Fruit fly (Drosophila melanogaster): ENCODE results near the gene CG8630.

The CG8630 gene

DNA sequence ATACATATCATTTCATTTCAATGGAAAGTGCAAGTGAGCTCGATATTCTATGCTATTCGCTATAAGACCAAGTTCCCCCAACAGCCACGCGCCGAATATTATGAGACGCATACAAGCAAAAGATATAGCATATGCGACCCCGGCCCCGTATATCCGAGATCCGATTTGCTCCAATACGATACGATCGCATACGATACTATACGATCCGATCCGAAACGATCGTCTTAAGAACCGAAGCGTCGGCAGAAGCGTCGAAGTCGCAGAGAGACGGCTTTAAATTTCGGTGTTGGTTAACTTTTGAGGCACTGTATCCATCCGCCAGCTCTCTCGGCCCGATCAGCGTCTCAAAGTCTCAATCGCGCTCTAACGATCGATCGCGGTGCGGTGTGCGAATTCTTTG is at the start of gene CG8630:
TSS of gene CG8630 (plus strand) at position 303 of the 400 bp plus-strand sequence.
- no peak for TF ChIP-seq CG17801 (GFP tag; optimal IDR thresholded peaks at IDR 0.05; ENCODE audit: partially characterized antibody)

DNA sequence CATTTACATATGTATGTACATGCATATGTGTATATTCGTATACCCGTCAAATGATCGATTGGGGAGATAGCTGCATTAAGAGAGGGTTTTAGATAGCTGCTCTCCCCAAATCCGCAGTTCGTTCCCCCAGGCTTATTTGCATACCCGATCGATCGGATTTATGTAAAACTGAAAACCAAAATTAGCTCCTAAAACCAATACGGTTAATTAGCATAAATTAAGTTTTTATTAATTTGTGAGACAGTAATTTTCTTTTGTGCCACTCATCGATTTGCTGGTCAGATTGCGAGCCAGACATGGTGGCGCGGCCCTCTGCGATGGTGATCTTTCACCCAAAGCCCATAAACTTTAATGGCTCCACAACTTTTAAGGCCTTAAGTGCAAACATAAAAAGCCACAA is 48.3 kb upstream of the CG8630 start:
- no peak for TF ChIP-seq CG17801 (GFP tag; optimal IDR thresholded peaks at IDR 0.05; ENCODE audit: partially characterized antibody)

DNA sequence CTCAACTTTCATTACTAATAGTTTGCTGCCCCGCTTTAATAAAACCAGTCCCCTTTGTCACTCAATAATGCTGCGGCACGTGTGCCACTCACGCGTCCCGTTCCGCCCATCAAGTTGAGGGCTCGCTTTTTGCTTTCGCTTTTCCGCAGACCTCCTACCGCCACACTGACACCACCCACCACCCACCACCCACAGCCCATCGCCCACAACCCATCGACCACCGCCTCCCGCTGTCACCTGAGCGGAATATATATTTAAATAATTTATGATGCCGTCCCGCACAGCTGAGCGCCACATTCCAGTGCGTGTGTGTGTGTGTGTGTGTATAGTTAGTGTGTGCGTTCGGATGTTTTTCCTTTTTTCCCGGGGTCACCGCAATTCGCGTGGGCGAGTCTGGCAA is 37.8 kb upstream of the CG8630 start:
- no peak for TF ChIP-seq CG17801 (GFP tag; optimal IDR thresholded peaks at IDR 0.05; ENCODE audit: partially characterized antibody)

DNA sequence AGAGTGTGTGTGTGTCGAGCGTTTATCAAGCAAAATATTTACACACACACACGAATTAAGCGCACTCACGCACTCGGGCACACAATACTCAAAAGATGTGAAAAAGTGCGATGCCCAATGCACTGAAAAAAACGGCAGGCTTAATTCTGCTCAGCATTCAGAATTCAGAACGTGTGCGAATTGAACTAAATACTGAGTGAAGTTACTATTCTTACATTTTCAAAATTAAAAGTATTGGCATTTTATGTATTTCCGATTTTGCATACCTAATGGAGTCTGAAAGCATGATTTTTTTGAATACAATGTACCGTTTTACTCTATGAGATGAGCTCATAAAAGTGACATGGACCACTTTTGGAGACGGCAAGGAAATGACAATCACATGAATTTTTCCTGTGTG is 22.4 kb upstream of the CG8630 start:
- no peak for TF ChIP-seq CG17801 (GFP tag; optimal IDR thresholded peaks at IDR 0.05; ENCODE audit: partially characterized antibody)

DNA sequence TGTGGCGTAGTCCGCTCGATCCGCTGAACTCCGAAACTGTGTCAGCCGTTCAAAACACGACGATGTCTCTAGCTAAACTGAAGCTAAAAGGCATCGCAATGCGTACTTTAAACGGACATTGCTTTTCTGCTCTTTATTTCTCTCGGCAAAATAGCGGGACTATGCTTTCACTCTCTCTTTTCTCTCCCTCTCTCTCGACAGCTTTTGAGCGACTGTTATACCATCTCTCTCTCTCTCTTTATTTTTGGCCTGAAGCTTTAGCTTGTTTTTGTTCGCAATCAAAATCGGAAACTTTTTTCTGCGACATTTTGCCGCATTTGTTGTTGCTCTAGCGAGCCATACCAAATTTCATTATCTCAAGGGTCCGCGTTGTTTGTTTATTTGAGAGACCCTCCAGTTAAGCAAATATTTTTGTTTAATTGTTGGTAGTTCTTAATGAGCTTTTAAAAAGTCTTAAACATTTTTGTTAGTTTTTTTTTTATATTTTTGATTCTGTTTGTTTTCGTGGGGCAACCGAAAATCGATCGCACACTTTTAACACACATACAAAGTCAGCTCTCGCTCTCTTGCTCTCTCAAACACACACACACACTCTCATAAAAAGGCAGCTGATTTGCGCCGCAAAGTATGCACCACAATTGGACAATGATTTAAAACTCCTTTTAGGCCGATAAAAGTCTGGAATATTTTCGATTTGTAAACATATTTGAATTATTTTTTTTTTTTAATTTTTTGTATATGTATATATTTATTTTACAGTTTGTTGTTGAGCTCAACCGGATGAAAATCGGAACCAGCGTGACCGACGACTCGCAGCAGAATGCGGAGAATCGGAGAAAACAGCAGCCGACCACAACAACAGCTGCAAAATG is 20.6 kb upstream of the CG8630 start, which contains the start of gene Ace:
TSS of gene Ace (minus strand) at position 822 of the 872 bp plus-strand sequence.
- TF ChIP-seq CG17801 (GFP tag; optimal IDR thresholded peaks at IDR 0.05; ENCODE audit: partially characterized antibody) = no peak

DNA sequence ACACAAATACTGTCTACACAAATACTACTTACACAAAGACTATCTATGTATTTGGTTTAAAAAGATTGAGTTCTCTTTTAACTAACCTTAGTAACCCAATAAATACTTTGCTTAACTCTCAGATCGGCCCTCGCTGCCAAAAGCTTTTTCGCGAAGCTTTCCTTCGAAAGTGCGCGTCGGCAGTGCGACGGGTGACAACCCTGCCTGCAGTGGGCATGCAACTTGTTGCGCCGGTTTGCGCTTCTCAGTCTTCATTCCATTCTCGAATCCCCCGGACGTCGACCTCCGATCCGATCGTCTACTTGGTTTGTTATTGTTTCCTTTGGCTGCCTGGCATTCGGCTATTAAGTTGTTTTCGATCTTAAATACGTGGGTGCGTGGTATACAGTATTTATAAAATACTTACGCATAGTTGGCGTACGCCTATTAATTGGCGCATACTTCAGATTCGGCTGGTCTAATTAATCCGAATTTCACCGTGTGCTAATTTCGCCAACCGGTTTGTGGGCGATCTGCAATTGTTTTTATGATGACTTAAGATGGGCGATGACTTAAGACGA is 19.3 kb upstream of the CG8630 start, which contains the start of gene CG11686:
TSS of gene CG11686 (plus strand) at position 243 of the 560 bp plus-strand sequence.
- TF ChIP-seq CG17801 (GFP tag; optimal IDR thresholded peaks at IDR 0.05; ENCODE audit: partially characterized antibody) = peak; percentile 16

DNA sequence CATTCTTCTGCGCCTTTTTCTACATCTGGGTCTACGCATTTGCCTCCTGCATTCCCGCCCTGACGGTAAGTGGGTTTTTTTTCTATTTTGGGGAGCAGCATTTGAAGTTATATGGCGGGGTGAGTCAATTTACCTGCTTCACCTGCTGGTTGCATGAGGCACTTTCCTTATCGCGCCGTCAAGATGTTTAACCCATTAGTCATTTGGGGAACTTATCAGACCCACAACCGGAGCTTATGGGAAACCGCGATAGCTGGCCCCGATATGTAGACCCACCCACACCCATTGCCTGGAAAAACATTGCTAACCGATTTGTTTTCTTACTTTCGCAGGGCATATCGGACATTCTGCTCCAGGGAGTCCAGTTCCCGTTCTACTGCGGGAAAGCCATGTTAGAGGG is 17.8 kb upstream of the CG8630 start:
- no peak for TF ChIP-seq CG17801 (GFP tag; optimal IDR thresholded peaks at IDR 0.05; ENCODE audit: partially characterized antibody)

DNA sequence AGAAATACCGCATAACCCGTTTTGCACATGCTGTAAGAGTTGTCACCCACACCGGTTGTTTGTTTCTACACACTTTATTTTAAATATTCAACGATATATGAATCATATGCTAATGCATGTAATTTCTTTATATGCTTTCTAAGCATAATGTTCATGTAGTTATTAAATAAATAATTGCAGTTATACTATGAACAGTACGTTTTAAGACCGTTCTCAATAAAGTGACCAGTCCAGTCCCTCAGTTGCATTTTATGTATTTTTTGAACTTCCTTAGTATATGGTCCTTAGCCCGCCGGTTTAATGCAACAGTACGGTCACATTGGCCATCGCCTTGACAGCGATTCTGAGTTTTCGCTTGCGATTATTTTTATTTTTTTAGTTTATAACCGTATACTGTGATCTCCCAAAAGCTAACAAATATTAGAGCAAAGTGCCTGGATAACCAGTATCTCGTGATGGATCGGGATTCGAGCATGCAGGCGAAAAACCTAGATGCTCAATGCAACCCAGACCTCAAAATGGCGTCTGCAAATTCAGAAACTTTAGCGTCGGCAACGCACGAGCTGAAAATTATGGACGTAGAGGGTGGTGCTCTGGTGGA is 15.4 kb upstream of the CG8630 start, which contains the start of gene Ravus:
TSS of gene Ravus (minus strand) at position 1 of the 601 bp plus-strand sequence.
- peak; percentile 10 for TF ChIP-seq CG17801 (GFP tag; optimal IDR thresholded peaks at IDR 0.05; ENCODE audit: partially characterized antibody)

DNA sequence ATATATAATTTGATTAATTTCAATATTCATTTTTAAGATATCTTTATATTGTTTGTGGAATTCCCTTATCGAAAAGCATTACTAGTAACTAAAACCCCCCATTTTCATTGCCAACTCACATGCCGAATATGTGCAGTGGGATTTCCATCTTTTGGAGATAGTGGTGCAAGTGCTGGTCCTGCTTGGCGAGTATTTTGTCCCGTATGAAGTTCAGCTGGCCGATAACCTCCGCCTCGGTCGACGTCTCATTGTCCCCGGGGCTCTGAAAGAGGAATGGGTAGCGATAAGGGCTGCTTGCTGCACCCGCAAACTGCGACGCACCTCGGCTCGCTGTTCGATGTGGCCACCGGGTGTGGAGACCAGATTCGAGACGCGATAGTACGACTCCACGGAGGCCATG is 8.9 kb upstream of the CG8630 start:
- TF ChIP-seq CG17801 (GFP tag; optimal IDR thresholded peaks at IDR 0.05; ENCODE audit: partially characterized antibody) = no peak

DNA sequence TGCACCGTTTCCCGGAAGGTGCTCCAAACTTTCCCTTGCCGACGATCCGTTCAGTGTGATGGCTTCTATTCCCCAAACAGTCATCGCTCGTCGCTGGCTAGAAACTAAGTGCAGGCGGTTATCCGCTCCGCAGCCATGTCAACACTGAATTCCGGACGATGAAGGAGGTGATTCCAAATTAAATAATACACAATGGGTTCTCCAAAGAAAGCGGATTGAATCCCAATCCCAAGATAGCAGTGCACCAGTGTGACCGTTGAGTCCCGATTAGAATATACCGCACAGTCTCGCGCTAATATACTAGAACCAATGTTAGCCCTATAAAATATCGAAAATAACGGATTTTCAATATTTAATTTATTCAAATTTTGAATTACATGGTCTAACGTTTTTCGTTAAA is 7.8 kb upstream of the CG8630 start, which contains the start of gene TBC1D5:
TSS of gene TBC1D5 (minus strand) at position 254 of the 400 bp plus-strand sequence.
- peak; percentile 10 for TF ChIP-seq CG17801 (GFP tag; optimal IDR thresholded peaks at IDR 0.05; ENCODE audit: partially characterized antibody)

DNA sequence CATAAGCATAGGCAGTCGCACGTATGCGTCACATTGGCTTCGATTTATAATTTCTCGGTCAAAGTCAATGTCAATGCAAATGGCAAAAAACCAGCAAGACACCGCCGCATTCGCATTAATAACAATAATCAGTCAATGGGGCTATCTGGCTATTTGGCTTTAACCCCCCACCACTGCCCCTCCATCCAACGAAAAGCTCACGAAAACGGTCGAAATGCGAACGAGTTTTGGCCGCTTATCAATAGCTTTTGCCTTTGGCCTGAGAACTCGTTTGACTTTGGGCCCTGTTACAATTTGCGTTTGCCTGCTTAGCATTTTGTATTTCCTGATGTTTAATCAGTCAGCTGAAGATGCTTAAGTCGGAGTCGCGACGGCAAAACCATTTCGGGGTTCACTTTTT is 6.1 kb upstream of the CG8630 start:
- no peak for TF ChIP-seq CG17801 (GFP tag; optimal IDR thresholded peaks at IDR 0.05; ENCODE audit: partially characterized antibody)

DNA sequence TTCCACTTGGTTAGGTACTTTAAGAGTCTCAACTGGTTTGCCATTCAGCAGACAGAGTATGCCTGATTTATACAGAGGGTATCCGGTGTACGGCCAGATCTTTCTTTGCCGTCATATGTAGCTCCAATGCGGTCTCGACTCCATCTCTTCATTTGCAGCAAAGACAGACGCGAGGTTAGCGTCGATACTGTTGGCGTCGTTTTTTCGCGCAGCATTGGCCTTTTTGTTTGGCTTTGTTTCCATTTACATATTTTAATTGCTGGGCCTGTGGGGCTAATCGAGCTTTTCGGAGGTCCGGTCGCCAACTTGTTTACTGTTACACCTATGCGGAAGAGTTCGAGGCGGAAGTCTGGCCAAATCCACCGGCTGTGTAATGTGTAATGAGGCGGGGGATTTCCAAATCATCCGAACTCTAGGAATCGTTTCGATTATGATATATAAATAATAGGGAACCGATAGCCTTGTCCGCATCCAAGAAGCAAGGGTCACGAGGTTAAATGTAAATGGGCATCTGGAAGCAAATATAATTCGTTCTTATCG is 5.2 kb upstream of the CG8630 start:
- TF ChIP-seq CG17801 (GFP tag; optimal IDR thresholded peaks at IDR 0.05; ENCODE audit: partially characterized antibody) = no peak

DNA sequence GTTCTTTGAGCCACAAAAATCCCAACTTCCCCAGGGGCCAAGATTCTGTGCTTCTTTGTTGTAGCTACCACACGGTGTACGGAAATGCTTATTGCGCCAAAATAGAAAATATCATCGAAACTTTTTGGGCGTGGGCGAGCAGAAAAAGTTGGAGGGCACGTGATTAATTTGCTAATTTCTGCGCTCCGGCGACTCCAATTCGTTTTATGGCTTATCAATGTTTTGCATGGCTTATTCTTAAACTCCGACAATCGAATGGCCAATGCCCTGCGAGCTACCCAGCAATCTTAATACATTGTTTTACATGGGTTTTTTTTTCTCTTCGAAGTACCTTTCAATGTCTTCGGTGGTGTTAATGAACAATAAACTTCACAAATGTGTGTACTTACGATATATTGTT is 4.0 kb upstream of the CG8630 start:
- no peak for TF ChIP-seq CG17801 (GFP tag; optimal IDR thresholded peaks at IDR 0.05; ENCODE audit: partially characterized antibody)

DNA sequence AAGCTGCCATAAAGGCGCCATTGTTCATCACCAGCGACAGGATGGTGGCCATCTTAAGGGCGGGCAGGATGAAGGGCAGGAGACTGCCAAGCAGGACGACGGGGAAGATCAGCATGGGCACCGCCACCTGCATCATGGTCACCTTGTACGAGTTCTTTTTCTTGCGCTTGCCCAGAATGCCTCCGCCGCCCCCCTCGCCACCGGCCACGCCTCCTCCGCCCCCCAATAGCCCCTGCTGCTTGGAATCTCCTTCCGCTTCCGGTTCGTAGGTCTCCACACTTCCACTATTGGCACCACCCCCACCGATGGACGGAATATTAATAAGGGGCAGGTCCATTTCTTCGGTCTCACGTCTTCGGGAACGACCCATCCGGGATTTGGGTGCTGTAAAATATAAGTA is 5.6 kb downstream of the CG8630 start:
- TF ChIP-seq CG17801 (GFP tag; optimal IDR thresholded peaks at IDR 0.05; ENCODE audit: partially characterized antibody) = no peak

DNA sequence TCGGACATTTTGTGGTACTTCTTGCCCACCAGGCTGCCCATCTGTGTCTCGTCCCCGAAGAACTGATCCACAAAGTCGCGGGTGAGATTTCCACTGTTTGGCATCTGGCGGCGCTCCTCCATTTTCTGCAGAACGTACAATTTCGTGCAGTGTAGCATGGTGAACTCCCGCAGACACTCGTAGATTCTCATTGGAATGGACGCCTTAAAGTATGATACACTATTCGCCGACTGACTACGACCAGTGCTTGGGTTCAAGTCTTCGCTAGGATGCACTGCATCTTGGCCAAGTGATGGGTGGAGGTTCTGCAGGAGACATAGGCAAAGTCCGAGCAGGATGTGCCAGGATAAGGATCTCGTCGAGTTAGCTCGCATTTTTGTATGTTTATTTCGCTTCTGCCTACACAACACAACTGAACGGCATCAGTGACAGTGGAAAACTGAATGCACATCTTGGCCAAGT is 6.6 kb downstream of the CG8630 start, which contains the start of gene CG15888:
TSS of gene CG15888 (minus strand) at position 412 of the 462 bp plus-strand sequence.
- no peak for TF ChIP-seq CG17801 (GFP tag; optimal IDR thresholded peaks at IDR 0.05; ENCODE audit: partially characterized antibody)

All from ovary, adult (tissue).